Fruit fly (Drosophila melanogaster): ENCODE measurements around the gene CG7900.

Gene CG7900

DNA sequence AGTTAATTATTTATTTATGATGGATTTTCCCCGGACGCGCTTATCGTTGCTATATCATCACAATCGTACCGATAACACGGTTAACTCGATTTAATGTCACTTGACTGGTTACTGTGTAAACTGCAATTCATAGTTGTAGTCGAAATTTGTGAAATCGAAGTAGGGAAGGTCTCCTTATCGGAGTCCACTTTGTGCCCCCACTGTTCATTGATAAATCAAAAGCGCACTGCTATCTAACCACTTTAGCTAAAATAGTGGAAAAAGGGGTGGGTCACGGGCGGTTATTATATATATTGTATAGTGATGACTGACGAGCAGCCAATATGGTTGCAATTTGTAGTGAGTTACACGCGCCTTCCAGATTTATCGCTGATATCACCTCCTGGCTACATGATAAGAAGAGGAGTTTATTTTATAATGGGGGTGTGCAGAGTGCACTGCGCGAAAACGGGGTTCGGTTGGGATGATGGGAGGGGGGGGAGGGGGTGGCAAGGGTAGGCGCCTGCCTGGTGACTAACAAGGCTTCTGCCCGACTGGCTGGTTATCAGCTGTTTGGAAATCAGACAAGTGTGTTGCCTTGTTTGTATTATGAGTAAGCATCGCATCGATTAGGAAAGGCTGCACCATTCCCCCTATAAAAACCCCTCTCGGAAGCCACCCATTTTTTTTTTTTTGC, 25.0 kb downstream of the CG7900 start (continued):
- TF ChIP-seq Xrp1 (GFP tag; IDR thresholded peaks at IDR 0.05) (no peak), Pdp1 (GFP tag; optimal IDR thresholded peaks at IDR 0.05) (no peak), CG3163 (GFP tag; optimal IDR thresholded peaks at IDR 0.05) (no peak), CG15514 (GFP tag; optimal IDR thresholded peaks at IDR 0.05) (no peak), CG2129 (GFP tag; IDR thresholded peaks at IDR 0.05; ENCODE audit: partially characterized antibody) (no peak), Sry-δ (GFP tag; optimal IDR thresholded peaks at IDR 0.05) (no peak), yki (optimal IDR thresholded peaks at IDR 0.05) (no peak), CG1603 (tag; optimal IDR thresholded peaks at IDR 0.05) (peak; percentile 0), ind (GFP tag; optimal IDR thresholded peaks at IDR 0.05) (no peak), Usf (GFP tag; optimal IDR thresholded peaks at IDR 0.05) (peak; percentile 10), cwo (GFP tag; optimal IDR thresholded peaks at IDR 0.05) (no peak), CG9876 (GFP tag; optimal IDR thresholded peaks at IDR 0.05) (no peak), HLH4C (GFP tag; IDR thresholded peaks at IDR 0.05; ENCODE audit: partially characterized antibody) (no peak), Optix (GFP tag; IDR thresholded peaks at IDR 0.05) (no peak), lab (GFP tag; optimal IDR thresholded peaks at IDR 0.05) (peak; percentile 30), Elba2 (GFP tag; optimal IDR thresholded peaks at IDR 0.05) (no peak), CG8944 (GFP tag; optimal IDR thresholded peaks at IDR 0.05) (no peak), Rx (GFP tag; IDR thresholded peaks at IDR 0.05) (peak; percentile 21; the same call in 1 of the 2 replicates), CG43689 (GFP tag; IDR thresholded peaks at IDR 0.05) (no peak), stwl (tag; optimal IDR thresholded peaks at IDR 0.05) (no peak), trh (GFP tag; optimal IDR thresholded peaks at IDR 0.05) (no peak), Awh (GFP tag; IDR thresholded peaks at IDR 0.05) (no peak), cad (GFP tag; optimal IDR thresholded peaks at IDR 0.05) (no peak), toy (GFP tag; IDR thresholded peaks at IDR 0.05) (no peak), CG17385 (GFP tag; optimal IDR thresholded peaks at IDR 0.05) (no peak), sr (GFP tag; IDR thresholded peaks at IDR 0.05) (peak; percentile 57; the same call in 1 of the 3 replicates), chinmo (GFP tag; IDR thresholded peaks at IDR 0.05; ENCODE audit: partially characterized antibody) (peak; percentile 72; the same call in 1 of the 4 replicates), exex (tag; optimal IDR thresholded peaks at IDR 0.05) (peak; percentile 98), zf30C (GFP tag; optimal IDR thresholded peaks at IDR 0.05) (peak; percentile 65), run (tag; optimal IDR thresholded peaks at IDR 0.05) (no peak), ase (GFP tag; IDR thresholded peaks at IDR 0.05) (no peak), Hr3 (GFP tag; optimal IDR thresholded peaks at IDR 0.05) (no peak), NFAT (GFP tag; IDR thresholded peaks at IDR 0.05) (no peak), CG11723 (GFP tag; optimal IDR thresholded peaks at IDR 0.05) (no peak), bab2 (GFP tag; optimal IDR thresholded peaks at IDR 0.05) (no peak), CG4404 (GFP tag; IDR thresholded peaks at IDR 0.05) (no peak), ftz-f1 (GFP tag; optimal IDR thresholded peaks at IDR 0.05) (no peak), CG18262 (tag; optimal IDR thresholded peaks at IDR 0.05) (no peak), onecut (GFP tag; IDR thresholded peaks at IDR 0.05) (no peak), CG13123 (GFP tag; optimal IDR thresholded peaks at IDR 0.05) (no peak), Deaf1 (tag; optimal IDR thresholded peaks at IDR 0.05) (no peak), CG4854 (GFP tag; optimal IDR thresholded peaks at IDR 0.05) (no peak), CG18011 (GFP tag; optimal IDR thresholded peaks at IDR 0.05) (no peak)

Measured in whole organism, embryonic.